Worm (Caenorhabditis elegans) whole organism, L4 larva: ENCODE results near the gene F59G1.4.

Source experiments
- ceh-20 ChIP-seq: fragments of 200-800 bp; sonication (Bioruptor generic); IDR thresholded peaks from 2 replicates; pipeline ENCODE4 v1.3.6; 2022; ENCODE audit warnings: missing genetic modification reagents, missing genetic modification characterization, missing compliant biosample characterization
- ceh-44 ChIP-seq: fragments of 200-800 bp; sonication (Bioruptor generic); IDR thresholded peaks from 2 replicates; pipeline ENCODE4 v1.3.6; 2022; ENCODE audit warnings: missing genetic modification reagents, missing genetic modification characterization, missing compliant biosample characterization
- egl-27 ChIP-seq: sonication (generic microtip); optimal IDR thresholded peaks from 3 replicates; lab custom pipeline; 2017; ENCODE audit warnings: missing biosample characterization, missing genetic modification reagents, missing genetic modification characterization
- fkh-10 ChIP-seq: fragments of 150-350 bp; optimal IDR thresholded peaks from 2 replicates; lab custom pipeline; 2014; ENCODE audit warnings: missing biosample characterization, missing genetic modification reagents, missing genetic modification characterization
- nhr-48 ChIP-seq: sonication (generic microtip); optimal IDR thresholded peaks from 2 replicates; lab custom pipeline; 2016; ENCODE audit warnings: mild to moderate bottlenecking, missing genetic modification characterization, missing compliant biosample characterization
- pha-4 ChIP-seq, 2 experiments: fragments of 150-350 bp in 1 of 2; fragments of 200-800 bp in 1 of 2; sonication (Bioruptor generic) in 1 of 2; IDR thresholded peaks in 1 of 2; optimal IDR thresholded peaks in 1 of 2; 2 replicates each; pipeline versions ENCODE4 v1.3.6 to Lab custom; 2014 to 2022; ENCODE audit warnings: missing genetic modification characterization in 2 of 2, missing genetic modification reagents in 2 of 2, missing biosample characterization in 1 of 2, missing compliant biosample characterization in 1 of 2

DNA sequence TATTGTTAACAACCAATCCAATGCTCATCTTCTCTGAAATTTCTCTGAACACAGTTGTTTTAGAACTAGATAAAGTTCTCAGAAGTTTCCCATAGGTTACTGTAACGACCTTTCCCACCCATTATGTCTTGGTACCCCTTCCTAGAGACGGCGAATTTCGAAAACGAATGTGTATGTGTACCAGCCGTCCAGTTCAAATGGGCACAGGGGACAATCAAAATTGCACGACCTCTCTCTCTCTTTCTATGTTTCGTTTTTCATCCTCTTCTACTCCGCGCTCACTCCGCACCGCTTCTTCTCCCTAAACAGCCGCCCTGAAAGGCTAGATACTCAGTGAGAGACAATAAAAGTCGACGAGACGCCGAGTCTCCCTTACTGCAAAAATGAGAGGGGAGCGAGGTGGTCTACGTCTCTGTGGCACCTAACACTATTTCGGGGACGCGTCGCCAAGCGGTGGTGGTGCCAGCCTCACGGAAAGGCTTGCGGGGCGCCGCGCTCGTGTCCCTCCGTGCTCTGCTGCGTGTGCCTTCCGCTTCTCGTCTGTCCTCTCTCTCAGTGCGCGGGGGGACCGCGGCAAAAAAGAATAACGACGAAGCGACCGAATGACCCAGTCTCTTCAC lies 5.5 kb downstream of the F59G1.4 start:
- TF ChIP-seq pha-4 (GFP tag; IDR thresholded peaks at IDR 0.05; lab: Robert Waterston, UW) (peak; percentile 61), pha-4 (tag; optimal IDR thresholded peaks at IDR 0.05; lab: Kevin White, UChicago) (no peak), fkh-10 (no peak), egl-27 (tag; lab: Kevin White, UChicago) (no peak), ceh-44 (no peak), ceh-20 (GFP tag; lab: Robert Waterston, UW) (no peak; the same call in 1 of the 2 replicates), nhr-48 (tag; lab: Kevin White, UChicago) (peak; percentile 71)
